Worm (Caenorhabditis elegans) whole organism, L2 larva: ENCODE measurements around the gene pcs-1.

Experiments used
- C34F6.9 ChIP-seq: fragments of 150-350 bp; optimal IDR thresholded peaks from 2 replicates; lab custom pipeline; 2014; ENCODE audit warnings: missing biosample characterization, missing genetic modification characterization
- F13H6.1 ChIP-seq: sonication (generic microtip); optimal IDR thresholded peaks from 2 replicates; lab custom pipeline; 2016; ENCODE audit warnings: missing genetic modification characterization, missing compliant biosample characterization
- R02D3.7 ChIP-seq: fragments of 150-350 bp; optimal IDR thresholded peaks from 2 replicates; lab custom pipeline; 2014; ENCODE audit warnings: missing biosample characterization, missing genetic modification characterization
- ZK546.5 ChIP-seq: sonication (generic microtip); optimal IDR thresholded peaks from 2 replicates; lab custom pipeline; 2017; ENCODE audit warnings: missing biosample characterization, missing genetic modification characterization
- alr-1 ChIP-seq: fragments of 150-350 bp; optimal IDR thresholded peaks from 2 replicates; lab custom pipeline; 2014; ENCODE audit warnings: missing biosample characterization, missing genetic modification characterization
- aly-2 ChIP-seq: fragments of 150-350 bp; optimal IDR thresholded peaks from 2 replicates; lab custom pipeline; 2014; ENCODE audit warnings: missing biosample characterization, missing genetic modification characterization
- blmp-1 ChIP-seq: sonication (generic microtip); optimal IDR thresholded peaks from 2 replicates; lab custom pipeline; 2017; ENCODE audit warnings: missing genetic modification characterization, mild to moderate bottlenecking, missing compliant biosample characterization, antibody characterized with exemption, moderate library complexity; ENCODE audit not compliant: insufficient read depth
- crh-2 ChIP-seq: sonication (generic microtip); optimal IDR thresholded peaks from 2 replicates; lab custom pipeline; 2017; ENCODE audit warnings: missing biosample characterization, missing genetic modification characterization
- elt-1 ChIP-seq: fragments of 150-350 bp; optimal IDR thresholded peaks from 2 replicates; lab custom pipeline; 2014; ENCODE audit warnings: missing biosample characterization, missing genetic modification characterization
- elt-3 ChIP-seq: sonication (generic microtip); optimal IDR thresholded peaks from 2 replicates; lab custom pipeline; 2017; ENCODE audit warnings: missing biosample characterization, missing genetic modification characterization
- fos-1 ChIP-seq: fragments of 150-350 bp; optimal IDR thresholded peaks from 2 replicates; lab custom pipeline; 2014; ENCODE audit warnings: missing biosample characterization, missing genetic modification characterization
- gmeb-1 ChIP-seq: fragments of 150-350 bp; optimal IDR thresholded peaks from 2 replicates; lab custom pipeline; 2014; ENCODE audit warnings: missing biosample characterization, missing genetic modification characterization
- lin-11 ChIP-seq: fragments of 150-350 bp; sonication (generic microtip); optimal IDR thresholded peaks from 2 replicates; lab custom pipeline; 2014; ENCODE audit warnings: missing biosample characterization, missing genetic modification characterization, inconsistent platforms, mixed read lengths
- lin-13 ChIP-seq: fragments of 150-350 bp; optimal IDR thresholded peaks from 2 replicates; lab custom pipeline; 2014; ENCODE audit warnings: missing biosample characterization, missing genetic modification reagents, missing genetic modification characterization
- lin-39 ChIP-seq: fragments of 150-350 bp; optimal IDR thresholded peaks from 2 replicates; lab custom pipeline; 2014; ENCODE audit warnings: missing biosample characterization, missing genetic modification reagents, missing genetic modification characterization
- lsy-2 ChIP-seq, 2 experiments: fragments of 150-350 bp in 1 of 2; sonication (generic microtip) in 1 of 2; optimal IDR thresholded peaks; 2 replicates each; lab custom pipeline; 2014 to 2017; ENCODE audit warnings: missing biosample characterization in 2 of 2, missing genetic modification characterization in 2 of 2
- mab-5 ChIP-seq: fragments of 150-350 bp; optimal IDR thresholded peaks from 2 replicates; lab custom pipeline; 2014; ENCODE audit warnings: missing biosample characterization, missing genetic modification characterization
- mbf-1 ChIP-seq: sonication (generic microtip); optimal IDR thresholded peaks from 2 replicates; lab custom pipeline; 2017; ENCODE audit warnings: missing biosample characterization, missing genetic modification characterization
- mdl-1 ChIP-seq, 2 experiments: fragments of 150-350 bp in 1 of 2; sonication (generic microtip) in 1 of 2; optimal IDR thresholded peaks; 2 replicates each; lab custom pipeline; 2017; ENCODE audit warnings: missing biosample characterization in 2 of 2, missing genetic modification characterization in 2 of 2
- nhr-11 ChIP-seq: fragments of 150-350 bp; optimal IDR thresholded peaks from 2 replicates; lab custom pipeline; 2014; ENCODE audit warnings: missing biosample characterization, missing genetic modification characterization
- nhr-12 ChIP-seq: fragments of 150-350 bp; optimal IDR thresholded peaks from 2 replicates; lab custom pipeline; 2014; ENCODE audit warnings: missing biosample characterization, missing genetic modification characterization
- nhr-129 ChIP-seq: fragments of 150-350 bp; optimal IDR thresholded peaks from 2 replicates; lab custom pipeline; 2014; ENCODE audit warnings: missing biosample characterization, missing genetic modification characterization
- nhr-21 ChIP-seq: fragments of 150-350 bp; optimal IDR thresholded peaks from 2 replicates; lab custom pipeline; 2014; ENCODE audit warnings: missing biosample characterization, missing genetic modification characterization
- nhr-25 ChIP-seq: fragments of 150-350 bp; sonication (generic microtip); optimal IDR thresholded peaks from 3 replicates; lab custom pipeline; 2014; ENCODE audit warnings: missing biosample characterization, missing genetic modification characterization
- nhr-6 ChIP-seq: fragments of 150-350 bp; optimal IDR thresholded peaks from 2 replicates; lab custom pipeline; 2014; ENCODE audit warnings: missing biosample characterization, missing genetic modification characterization
- nhr-77 ChIP-seq: fragments of 150-350 bp; optimal IDR thresholded peaks from 2 replicates; lab custom pipeline; 2014; ENCODE audit warnings: missing biosample characterization, missing genetic modification characterization
- peb-1 ChIP-seq: fragments of 150-350 bp; optimal IDR thresholded peaks from 2 replicates; lab custom pipeline; 2014; ENCODE audit warnings: missing biosample characterization, missing genetic modification characterization
- sem-4 ChIP-seq: fragments of 150-350 bp; optimal IDR thresholded peaks from 2 replicates; lab custom pipeline; 2014; ENCODE audit warnings: missing biosample characterization, missing genetic modification reagents, missing genetic modification characterization
- skn-1 ChIP-seq: sonication (generic microtip); optimal IDR thresholded peaks from 2 replicates; lab custom pipeline; 2017; ENCODE audit warnings: missing biosample characterization, missing genetic modification characterization
- snpc-4 ChIP-seq: fragments of 150-350 bp; optimal IDR thresholded peaks from 2 replicates; lab custom pipeline; 2014; ENCODE audit warnings: missing biosample characterization, missing genetic modification characterization
- unc-39 ChIP-seq: fragments of 150-350 bp; optimal IDR thresholded peaks from 2 replicates; lab custom pipeline; 2014; ENCODE audit warnings: missing biosample characterization, missing genetic modification characterization
- unc-55 ChIP-seq: fragments of 150-350 bp; sonication (generic microtip); optimal IDR thresholded peaks from 3 replicates; lab custom pipeline; 2014; ENCODE audit warnings: missing biosample characterization, missing genetic modification reagents, missing genetic modification characterization
- unc-62 ChIP-seq: fragments of 150-350 bp; optimal IDR thresholded peaks from 2 replicates; lab custom pipeline; 2014; ENCODE audit warnings: missing biosample characterization, missing genetic modification reagents, missing genetic modification characterization
- zag-1 ChIP-seq: fragments of 150-350 bp; optimal IDR thresholded peaks from 2 replicates; lab custom pipeline; 2014; ENCODE audit warnings: missing biosample characterization, missing genetic modification characterization
- ztf-1 ChIP-seq: fragments of 200-800 bp; sonication (Bioruptor generic); conservative IDR thresholded peaks from 2 replicates; pipeline ENCODE4 v1.3.6; 2022; ENCODE audit warnings: missing genetic modification characterization, missing compliant biosample characterization
- ztf-4 ChIP-seq: fragments of 150-350 bp; optimal IDR thresholded peaks from 2 replicates; lab custom pipeline; 2014; ENCODE audit warnings: missing biosample characterization, missing genetic modification characterization

pcs-1 gene

ce11 chrII:11588304-11588703 lies 10.8 kb upstream of the pcs-1 start:
- TF ChIP-seq mdl-1 (tag; optimal IDR thresholded peaks at IDR 0.05; lab: Kevin White, UChicago) (no peak), unc-39 (no peak), ztf-1 (GFP tag; lab: Robert Waterston, UW) (no peak), mbf-1 (no peak), aly-2 (no peak), nhr-21 (no peak), blmp-1 (tag; lab: Kevin White, UChicago) (no peak), lsy-2 (tag; optimal IDR thresholded peaks at IDR 0.05; lab: Kevin White, UChicago) (no peak), crh-2 (tag; lab: Kevin White, UChicago) (no peak), sem-4 (no peak), gmeb-1 (tag; lab: Kevin White, UChicago) (no peak), F13H6.1 (tag; lab: Kevin White, UChicago) (no peak), lin-11 (no peak), unc-62 (GFP tag; lab: Kevin White, UChicago) (no peak), nhr-6 (no peak), alr-1 (no peak), zag-1 (no peak)

- TF ChIP-seq ZK546.5 (tag; lab: Kevin White, UChicago) (no peak), ztf-4 (tag; lab: Kevin White, UChicago) (no peak), nhr-129 (no peak), ztf-1 (GFP tag; lab: Robert Waterston, UW) (no peak), nhr-25 (tag; lab: Kevin White, UChicago) (no peak), nhr-12 (tag; lab: Kevin White, UChicago) (no peak), aly-2 (no peak), crh-2 (tag; lab: Kevin White, UChicago) (no peak), unc-39 (no peak), nhr-21 (no peak), lin-13 (GFP tag; lab: Kevin White, UChicago) (no peak), elt-1 (tag; lab: Kevin White, UChicago) (no peak), F13H6.1 (tag; lab: Kevin White, UChicago) (no peak), mab-5 (tag; lab: Kevin White, UChicago) (no peak), C34F6.9 (tag; lab: Kevin White, UChicago) (no peak), skn-1 (tag; lab: Kevin White, UChicago) (no peak), lin-39 (tag; lab: Kevin White, UChicago) (no peak), nhr-77 (no peak), sem-4 (no peak), R02D3.7 (tag; lab: Kevin White, UChicago) (no peak)
These were observed 5.2 kb upstream of the pcs-1 start, which contains the start of gene ints-7 for ce11 chrII:11582698-11583097. Gene ints-7, plus strand, starts transcription at chrII:11582849.

DNA sequence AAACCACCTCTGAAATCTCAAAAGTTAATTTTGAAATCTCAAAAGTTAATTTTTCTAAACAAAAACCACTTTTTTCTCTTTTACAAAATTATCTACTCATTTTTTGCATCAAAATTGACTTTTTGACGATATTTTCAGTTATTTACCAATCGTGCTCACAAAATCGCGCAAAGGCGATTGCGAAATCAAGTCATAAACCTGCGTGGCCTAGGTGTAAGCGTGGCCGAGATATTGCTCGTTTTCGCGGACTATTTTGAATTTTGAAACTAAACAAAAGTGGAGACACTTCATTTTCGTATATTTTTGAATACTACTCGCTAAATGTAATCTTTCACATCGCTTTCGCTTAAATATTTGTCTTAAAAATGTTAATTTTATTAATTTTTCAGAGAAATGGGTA lies 787 bp upstream of the pcs-1 start, which contains the start of gene smc-6:
Gene smc-6 (plus strand): TSS at position 390 of the 400 bp plus-strand sequence.
- TF ChIP-seq C34F6.9 (tag; lab: Kevin White, UChicago) (peak; percentile 57), gmeb-1 (tag; lab: Kevin White, UChicago) (peak; percentile 7), nhr-6 (no peak), fos-1 (tag; lab: Kevin White, UChicago) (peak; percentile 45), nhr-21 (no peak), nhr-129 (peak; percentile 68), unc-55 (GFP tag; lab: Kevin White, UChicago) (peak; percentile 85)

DNA sequence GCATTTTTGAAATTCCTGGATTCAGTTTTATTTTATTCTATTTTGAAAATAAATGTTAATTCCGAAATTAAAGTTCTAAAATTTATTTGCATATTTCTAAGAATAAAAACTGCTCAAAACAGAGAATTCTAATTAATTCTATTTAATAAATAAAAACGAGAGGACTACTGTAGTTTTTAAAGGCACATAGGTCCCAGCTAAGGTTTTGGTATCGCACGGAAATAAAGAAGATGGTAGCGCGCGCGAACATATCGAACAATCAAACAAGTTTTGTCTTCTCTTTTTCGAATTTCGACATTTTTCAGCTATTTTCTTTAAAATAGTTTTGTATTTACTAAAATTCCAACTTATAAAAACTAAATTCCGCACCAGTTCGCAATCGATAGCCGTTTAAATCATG lies 321 bp upstream of the pcs-1 start:
- TF ChIP-seq nhr-6: no peak
- TF ChIP-seq lsy-2 (tag; optimal IDR thresholded peaks at IDR 0.05; lab: Kevin White, UChicago): no peak
- no peak for TF ChIP-seq alr-1
- TF ChIP-seq nhr-11: no peak
- no peak for TF ChIP-seq mbf-1
- no peak for TF ChIP-seq C34F6.9 (tag; lab: Kevin White, UChicago)

ce11 chrII:11572944-11573343 lies 4.6 kb downstream of the pcs-1 start, which contains the start of gene F54D5.2:
Gene F54D5.2, plus strand, starts transcription at chrII:11573180.
- TF ChIP-seq fos-1 (tag; lab: Kevin White, UChicago) (no peak), blmp-1 (tag; lab: Kevin White, UChicago) (no peak), elt-1 (tag; lab: Kevin White, UChicago) (no peak), zag-1 (no peak), unc-39 (no peak), snpc-4 (tag; lab: Kevin White, UChicago) (no peak), peb-1 (tag; lab: Kevin White, UChicago) (no peak), C34F6.9 (tag; lab: Kevin White, UChicago) (no peak), elt-3 (tag; lab: Kevin White, UChicago) (no peak), nhr-21 (no peak), lin-13 (GFP tag; lab: Kevin White, UChicago) (no peak), R02D3.7 (tag; lab: Kevin White, UChicago) (no peak), nhr-77 (no peak), nhr-12 (tag; lab: Kevin White, UChicago) (no peak), gmeb-1 (tag; lab: Kevin White, UChicago) (no peak)
